In the genomic region with DNA sequence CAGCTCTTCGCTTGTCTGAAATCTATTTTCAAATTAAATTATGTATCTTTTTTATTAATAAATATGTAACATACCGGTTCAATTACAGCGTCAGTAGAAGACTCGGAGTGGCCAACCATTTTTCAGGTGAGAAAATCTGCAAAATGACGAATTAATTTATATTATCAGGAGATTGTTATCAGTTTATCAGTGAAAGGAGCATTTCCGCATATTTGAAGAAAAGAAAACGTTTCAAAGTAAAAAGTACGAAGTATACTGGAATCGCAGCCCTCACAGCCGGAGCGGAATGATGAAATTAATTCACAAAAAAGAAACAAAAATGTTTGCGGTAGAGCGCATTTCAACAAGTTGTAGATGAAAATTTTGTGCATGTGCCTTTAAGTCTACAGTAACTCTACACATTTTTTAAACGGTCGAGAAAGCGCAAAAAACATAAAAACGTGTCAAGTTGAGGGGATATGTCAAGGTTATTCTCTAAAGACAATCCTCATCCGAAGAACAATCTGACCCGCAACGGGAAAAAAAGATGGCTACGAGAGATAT, we compare ENCODE assay signal across 6 worm cellular contexts.
TF ChIP-seq lines count a peak whose summit lies in the region.

No protein-coding gene starts in this region.

TF ChIP-seq in whole organism, L1 larva, 84 proteins besides CTCF, POLR2A, EP300 and RAD21:
- TF ChIP-seq pqm-1 (tag; optimal IDR thresholded peaks at IDR 0.05; lab: Kevin White, UChicago) (peak; percentile 15), lin-13 (GFP tag; optimal IDR thresholded peaks at IDR 0.05; lab: Kevin White, UChicago) (no peak), C34B4.2 (tag; optimal IDR thresholded peaks at IDR 0.05; lab: Kevin White, UChicago) (no peak), elt-2 (tag; optimal IDR thresholded peaks at IDR 0.05; lab: Kevin White, UChicago) (peak; percentile 73), fkh-8 (tag; optimal IDR thresholded peaks at IDR 0.05; lab: Kevin White, UChicago) (no peak)

TF ChIP-seq in whole organism, L2 larva, 48 proteins besides CTCF, POLR2A, EP300 and RAD21:
- TF ChIP-seq R02D3.7 (tag; optimal IDR thresholded peaks at IDR 0.05; lab: Kevin White, UChicago): no peak
- TF ChIP-seq ama-1 (optimal IDR thresholded peaks at IDR 0.05; lab: Kevin White, UChicago): no peak
- TF ChIP-seq sma-9 (GFP tag; optimal IDR thresholded peaks at IDR 0.05; lab: Kevin White, UChicago): peak; percentile 9
- no peak for TF ChIP-seq sma-9 (tag; optimal IDR thresholded peaks at IDR 0.05; lab: Kevin White, UChicago)
- TF ChIP-seq fos-1 (tag; optimal IDR thresholded peaks at IDR 0.05; lab: Kevin White, UChicago): peak; percentile 63

TF ChIP-seq in whole organism, L3 larva, 47 proteins besides CTCF, POLR2A, EP300 and RAD21:
- TF ChIP-seq elt-2 (tag; optimal IDR thresholded peaks at IDR 0.05; lab: Kevin White, UChicago) (peak; percentile 82), nhr-67 (tag; optimal IDR thresholded peaks at IDR 0.05; lab: Kevin White, UChicago) (no peak), egl-5 (tag; optimal IDR thresholded peaks at IDR 0.05; lab: Kevin White, UChicago) (no peak), pqm-1 (tag; optimal IDR thresholded peaks at IDR 0.05; lab: Kevin White, UChicago) (peak; percentile 72)

TF ChIP-seq in whole organism, L4 larva, 104 proteins besides CTCF, POLR2A, EP300 and RAD21:
- TF ChIP-seq nhr-28 (tag; optimal IDR thresholded peaks at IDR 0.05; lab: Kevin White, UChicago) (peak; percentile 16), unc-62 (GFP tag; optimal IDR thresholded peaks at IDR 0.05 in 1 of 2; lab: Kevin White, UChicago) (peak in 1 of 2 experiments; percentile 48), unc-62 (tag; optimal IDR thresholded peaks at IDR 0.05; lab: Kevin White, UChicago) (no peak), T20F7.1 (GFP tag; optimal IDR thresholded peaks at IDR 0.05; lab: Kevin White, UChicago) (peak; percentile 3), pqm-1 (tag; optimal IDR thresholded peaks at IDR 0.05; lab: Kevin White, UChicago) (peak; percentile 24), ceh-82 (tag; optimal IDR thresholded peaks at IDR 0.05; lab: Kevin White, UChicago) (no peak), hlh-11 (tag; optimal IDR thresholded peaks at IDR 0.05; lab: Kevin White, UChicago) (peak; percentile 42), dve-1 (tag; optimal IDR thresholded peaks at IDR 0.05; lab: Kevin White, UChicago; ENCODE audit: insufficient read depth) (no peak), ctbp-1 (GFP tag; IDR thresholded peaks at IDR 0.05; lab: Robert Waterston, UW) (no peak), ceh-28 (tag; optimal IDR thresholded peaks at IDR 0.05; lab: Kevin White, UChicago) (no peak), lin-38 (GFP tag; IDR thresholded peaks at IDR 0.05; lab: Robert Waterston, UW) (peak; percentile 64), lin-1 (GFP tag; IDR thresholded peaks at IDR 0.05; lab: Robert Waterston, UW) (peak; percentile 15; the same call in 1 of the 2 replicates), dmd-6 (GFP tag; IDR thresholded peaks at IDR 0.05; lab: Robert Waterston, UW) (peak; percentile 61)

TF ChIP-seq in whole organism, late embryonic, 69 proteins besides CTCF, POLR2A, EP300 and RAD21:
- TF ChIP-seq lim-6 (tag; optimal IDR thresholded peaks at IDR 0.05; lab: Kevin White, UChicago) (no peak), elt-2 (tag; optimal IDR thresholded peaks at IDR 0.05; lab: Kevin White, UChicago) (peak; percentile 66)

TF ChIP-seq in whole organism, young adult, 124 proteins besides CTCF, POLR2A, EP300 and RAD21:
- no peak for TF ChIP-seq bed-1 (GFP tag; IDR thresholded peaks at IDR 0.05; lab: Robert Waterston, UW)
- no peak for TF ChIP-seq cebp-1 (GFP tag; IDR thresholded peaks at IDR 0.05; lab: Robert Waterston, UW)
- TF ChIP-seq cebp-1 (tag; optimal IDR thresholded peaks at IDR 0.05; lab: Kevin White, UChicago): peak; percentile 32
- no peak for TF ChIP-seq hrde-1 (tag; optimal IDR thresholded peaks at IDR 0.05; lab: Kevin White, UChicago; ENCODE audit: borderline replicate concordance)
- no peak for TF ChIP-seq B0261.1 (tag; optimal IDR thresholded peaks at IDR 0.05; lab: Kevin White, UChicago)
- no peak for TF ChIP-seq Y67H2A.10 (GFP tag; conservative IDR thresholded peaks at IDR 0.05; lab: Robert Waterston, UW)
- no peak for TF ChIP-seq lin-35 (GFP tag; optimal IDR thresholded peaks at IDR 0.05; lab: Kevin White, UChicago)
- TF ChIP-seq egl-44 (GFP tag; IDR thresholded peaks at IDR 0.05; lab: Robert Waterston, UW): no peak
- no peak for TF ChIP-seq Y53F4B.3 (GFP tag; IDR thresholded peaks at IDR 0.05; lab: Robert Waterston, UW)
- TF ChIP-seq attf-5 (GFP tag; optimal IDR thresholded peaks at IDR 0.05; lab: Kevin White, UChicago): no peak
- TF ChIP-seq ceh-58 (GFP tag; IDR thresholded peaks at IDR 0.05; lab: Robert Waterston, UW): no peak
- no peak for TF ChIP-seq repo-1 (tag; optimal IDR thresholded peaks at IDR 0.05; lab: Kevin White, UChicago)
- TF ChIP-seq lsl-1 (GFP tag; optimal IDR thresholded peaks at IDR 0.05; lab: Kevin White, UChicago): peak; percentile 89
- peak; percentile 72 for TF ChIP-seq xnd-1 (tag; optimal IDR thresholded peaks at IDR 0.05; lab: Kevin White, UChicago)
- no peak for TF ChIP-seq F57A8.1 (GFP tag; optimal IDR thresholded peaks at IDR 0.05; lab: Kevin White, UChicago)
- TF ChIP-seq tbp1 (GFP tag; optimal IDR thresholded peaks at IDR 0.05; lab: Kevin White, UChicago): no peak
- no peak for TF ChIP-seq snpc-3.4 (tag; optimal IDR thresholded peaks at IDR 0.05; lab: Kevin White, UChicago)
- TF ChIP-seq dox-1 (GFP tag; IDR thresholded peaks at IDR 0.05; lab: Robert Waterston, UW): peak; percentile 47
- TF ChIP-seq K11D2.4 (GFP tag; IDR thresholded peaks at IDR 0.05; lab: Robert Waterston, UW): no peak
- no peak for TF ChIP-seq lir-1 (GFP tag; conservative IDR thresholded peaks at IDR 0.05; lab: Robert Waterston, UW)
- no peak for TF ChIP-seq dpff-1 (tag; optimal IDR thresholded peaks at IDR 0.05; lab: Kevin White, UChicago)
- no peak for TF ChIP-seq tlf-1 (GFP tag; optimal IDR thresholded peaks at IDR 0.05; lab: Kevin White, UChicago)
- TF ChIP-seq unc-130 (GFP tag; optimal IDR thresholded peaks at IDR 0.05; lab: Kevin White, UChicago): no peak
- TF ChIP-seq cebp-2 (GFP tag; IDR thresholded peaks at IDR 0.05; lab: Robert Waterston, UW): no peak
- TF ChIP-seq aptf-2 (GFP tag; conservative IDR thresholded peaks at IDR 0.05; lab: Robert Waterston, UW): no peak
- TF ChIP-seq let-607 (tag; optimal IDR thresholded peaks at IDR 0.05; lab: Kevin White, UChicago): no peak
- TF ChIP-seq C06A6.2 (GFP tag; conservative IDR thresholded peaks at IDR 0.05; lab: Robert Waterston, UW): no peak
- no peak for TF ChIP-seq madf-3 (GFP tag; IDR thresholded peaks at IDR 0.05; lab: Robert Waterston, UW)
- TF ChIP-seq tbx-9 (tag; optimal IDR thresholded peaks at IDR 0.05; lab: Kevin White, UChicago; ENCODE audit: borderline replicate concordance): no peak
- no peak for TF ChIP-seq mxl-1 (tag; optimal IDR thresholded peaks at IDR 0.05; lab: Kevin White, UChicago)
- no peak for TF ChIP-seq madf-10 (tag; optimal IDR thresholded peaks at IDR 0.05; lab: Kevin White, UChicago)
- no peak for TF ChIP-seq ceh-27 (GFP tag; optimal IDR thresholded peaks at IDR 0.05; lab: Kevin White, UChicago)
- TF ChIP-seq mes-4 (tag; optimal IDR thresholded peaks at IDR 0.05; lab: Kevin White, UChicago): no peak
- no peak for TF ChIP-seq mel-28 (tag; optimal IDR thresholded peaks at IDR 0.05; lab: Kevin White, UChicago; ENCODE audit: borderline replicate concordance)
- TF ChIP-seq lag-1 (GFP tag; IDR thresholded peaks at IDR 0.05; lab: Robert Waterston, UW): no peak
- no peak for TF ChIP-seq F52B5.7 (tag; optimal IDR thresholded peaks at IDR 0.05; lab: Kevin White, UChicago)
- no peak for TF ChIP-seq akir-1 (GFP tag; optimal IDR thresholded peaks at IDR 0.05; lab: Kevin White, UChicago)
- TF ChIP-seq gei-17 (GFP tag; optimal IDR thresholded peaks at IDR 0.05; lab: Kevin White, UChicago): no peak
- TF ChIP-seq nhr-27 (tag; optimal IDR thresholded peaks at IDR 0.05; lab: Kevin White, UChicago): no peak
- TF ChIP-seq chd-7 (tag; optimal IDR thresholded peaks at IDR 0.05; lab: Kevin White, UChicago): no peak
- no peak for TF ChIP-seq B0035.1 (tag; optimal IDR thresholded peaks at IDR 0.05; lab: Kevin White, UChicago)
- TF ChIP-seq somi-1 (GFP tag; optimal IDR thresholded peaks at IDR 0.05; lab: Kevin White, UChicago): no peak
- TF ChIP-seq madf-8 (GFP tag; conservative IDR thresholded peaks at IDR 0.05; lab: Robert Waterston, UW): 0 out of 2 replicates have a peak, but pooled peaks have one; percentile 39
- TF ChIP-seq nhr-80 (tag; optimal IDR thresholded peaks at IDR 0.05; lab: Kevin White, UChicago): peak; percentile 42
- peak; percentile 43; the same call in 1 of the 2 replicates for TF ChIP-seq F33H1.4 (GFP tag; IDR thresholded peaks at IDR 0.05; lab: Robert Waterston, UW)
- no peak for TF ChIP-seq snpc-1.1 (tag; optimal IDR thresholded peaks at IDR 0.05; lab: Kevin White, UChicago; ENCODE audit: insufficient read depth)
- TF ChIP-seq Y53G8AR.9 (GFP tag; conservative IDR thresholded peaks at IDR 0.05; lab: Robert Waterston, UW): no peak
- no peak for TF ChIP-seq F10E7.11 (tag; optimal IDR thresholded peaks at IDR 0.05; lab: Kevin White, UChicago)
- TF ChIP-seq aptf-3 (GFP tag; IDR thresholded peaks at IDR 0.05; lab: Robert Waterston, UW): no peak
- no peak for TF ChIP-seq ZK185.1 (tag; optimal IDR thresholded peaks at IDR 0.05; lab: Kevin White, UChicago; ENCODE audit: poor library complexity, severe bottlenecking)
